Worm (Caenorhabditis elegans) whole organism, L4 larva: ENCODE data around the gene snt-1.
"Not testable (repeated sequence)": the region's sequence is repeated elsewhere in the genome, so short reads cannot be mapped to it uniquely, and the experiment has no call there.

Experiments
- R02D3.7 ChIP-seq: fragments of 150-350 bp; sonication (generic microtip); optimal IDR thresholded peaks from 3 replicates; lab custom pipeline; 2014; ENCODE audit warnings: missing biosample characterization, missing genetic modification characterization
- T26A8.4 ChIP-seq: fragments of 200-800 bp; sonication (Bioruptor generic); IDR thresholded peaks from 2 replicates; pipeline ENCODE4 v1.3.6; 2022; ENCODE audit warnings: missing genetic modification characterization, missing compliant biosample characterization
- Y105C5A.15 ChIP-seq: fragments of 200-800 bp; sonication (Bioruptor generic); IDR thresholded peaks from 2 replicates; pipeline ENCODE4 v1.3.6; 2022; ENCODE audit warnings: missing genetic modification characterization, missing compliant biosample characterization
- aly-2 ChIP-seq: sonication (generic microtip); optimal IDR thresholded peaks from 2 replicates; lab custom pipeline; 2018; ENCODE audit warnings: missing biosample characterization, missing genetic modification characterization
- arid-1 ChIP-seq: fragments of 200-800 bp; sonication (Bioruptor generic); conservative IDR thresholded peaks from 2 replicates; pipeline ENCODE4 v1.3.6; 2022; ENCODE audit warnings: missing genetic modification reagents, missing genetic modification characterization, missing compliant biosample characterization
- attf-4 ChIP-seq: sonication (generic microtip); optimal IDR thresholded peaks from 3 replicates; lab custom pipeline; 2017; ENCODE audit warnings: missing biosample characterization, missing genetic modification characterization
- ceh-28 ChIP-seq: fragments of 150-350 bp; optimal IDR thresholded peaks from 2 replicates; lab custom pipeline; 2014; ENCODE audit warnings: missing biosample characterization, missing genetic modification reagents, missing genetic modification characterization
- ceh-32 ChIP-seq: sonication (generic microtip); optimal IDR thresholded peaks from 2 replicates; lab custom pipeline; 2016; ENCODE audit warnings: mild to moderate bottlenecking, missing genetic modification characterization, missing compliant biosample characterization; ENCODE audit not compliant: poor library complexity
- ctbp-1 ChIP-seq: fragments of 200-800 bp; sonication (Bioruptor generic); IDR thresholded peaks from 2 replicates; pipeline ENCODE4 v1.3.6; 2022; ENCODE audit warnings: missing genetic modification reagents, missing genetic modification characterization, missing compliant biosample characterization
- daf-12 ChIP-seq: fragments of 150-350 bp; optimal IDR thresholded peaks from 2 replicates; lab custom pipeline; 2014; ENCODE audit warnings: missing biosample characterization, missing genetic modification reagents, missing genetic modification characterization
- daf-16 ChIP-seq, 3 experiments: sonication (generic microtip); optimal IDR thresholded peaks; 2 replicates each; lab custom pipeline; 2016 to 2017; ENCODE audit warnings: missing genetic modification characterization in 3 of 3, missing genetic modification reagents in 3 of 3, mild to moderate bottlenecking in 2 of 3, missing compliant biosample characterization in 2 of 3, missing biosample characterization in 1 of 3, moderate library complexity in 1 of 3
- daf-19 ChIP-seq: fragments of 200-800 bp; sonication (Bioruptor generic); conservative IDR thresholded peaks from 2 replicates; pipeline ENCODE4 v1.3.6; 2022; ENCODE audit warnings: missing genetic modification characterization, missing compliant biosample characterization
- dmd-6 ChIP-seq: fragments of 200-800 bp; sonication (Bioruptor generic); IDR thresholded peaks from 2 replicates; pipeline ENCODE4 v1.3.6; 2022; ENCODE audit warnings: missing genetic modification reagents, missing genetic modification characterization, missing compliant biosample characterization
- dmd-8 ChIP-seq: fragments of 200-800 bp; sonication (Bioruptor generic); IDR thresholded peaks from 2 replicates; pipeline ENCODE4 v1.3.6; 2022; ENCODE audit warnings: missing genetic modification characterization, missing compliant biosample characterization
- egl-27 ChIP-seq: sonication (generic microtip); optimal IDR thresholded peaks from 3 replicates; lab custom pipeline; 2017; ENCODE audit warnings: missing biosample characterization, missing genetic modification reagents, missing genetic modification characterization
- gei-8 ChIP-seq: fragments of 200-800 bp; sonication (Bioruptor generic); optimal IDR thresholded peaks from 2 replicates; lab custom pipeline; 2018; ENCODE audit warnings: mild to moderate bottlenecking, missing genetic modification characterization, missing compliant biosample characterization
- hlh-11 ChIP-seq: fragments of 200-800 bp; sonication (Bioruptor generic); optimal IDR thresholded peaks from 2 replicates; lab custom pipeline; 2018; ENCODE audit warnings: mild to moderate bottlenecking, missing genetic modification characterization, missing compliant biosample characterization
- hlh-30 ChIP-seq: sonication (generic microtip); optimal IDR thresholded peaks from 2 replicates; lab custom pipeline; 2017; ENCODE audit warnings: antibody characterized with exemption, mild to moderate bottlenecking, missing genetic modification characterization, missing compliant biosample characterization; ENCODE audit not compliant: insufficient read depth
- lin-29 ChIP-seq: fragments of 200-800 bp; sonication (Bioruptor generic); IDR thresholded peaks from 2 replicates; pipeline ENCODE4 v1.3.6; 2022; ENCODE audit warnings: missing genetic modification reagents, missing genetic modification characterization, missing compliant biosample characterization
- lsy-2 ChIP-seq, 2 experiments: fragments of 150-350 bp in 1 of 2; sonication (generic microtip) in 1 of 2; optimal IDR thresholded peaks; 2 replicates each; lab custom pipeline; 2014 to 2017; ENCODE audit warnings: missing biosample characterization in 2 of 2, missing genetic modification characterization in 2 of 2
- madf-5 ChIP-seq, 2 experiments: fragments of 200-800 bp; sonication (Bioruptor generic); IDR thresholded peaks; 2 replicates each; pipeline ENCODE4 v1.3.6; 2022; ENCODE audit warnings: missing compliant biosample characterization in 2 of 2, missing genetic modification characterization in 2 of 2
- madf-9 ChIP-seq: fragments of 200-800 bp; sonication (Bioruptor generic); conservative IDR thresholded peaks from 2 replicates; pipeline ENCODE4 v1.3.6; 2022; ENCODE audit warnings: missing genetic modification reagents, missing genetic modification characterization, missing compliant biosample characterization
- mdl-1 ChIP-seq, 2 experiments: fragments of 150-350 bp in 1 of 2; sonication (generic microtip) in 1 of 2; optimal IDR thresholded peaks; 2 replicates each; lab custom pipeline; 2014 to 2017; ENCODE audit warnings: missing biosample characterization in 2 of 2, missing genetic modification characterization in 2 of 2
- mep-1 ChIP-seq: fragments of 150-350 bp; sonication (generic microtip); optimal IDR thresholded peaks from 3 replicates; lab custom pipeline; 2014; ENCODE audit warnings: missing biosample characterization, missing genetic modification characterization
- mes-2 ChIP-seq: sonication (generic microtip); optimal IDR thresholded peaks from 2 replicates; lab custom pipeline; 2016; ENCODE audit warnings: missing genotype, mild to moderate bottlenecking, missing genetic modification characterization, missing compliant biosample characterization; ENCODE audit not compliant: poor library complexity, severe bottlenecking
- mxl-3 ChIP-seq: fragments of 200-800 bp; sonication (Bioruptor generic); optimal IDR thresholded peaks from 2 replicates; lab custom pipeline; 2018; ENCODE audit warnings: mild to moderate bottlenecking, missing genetic modification characterization, missing compliant biosample characterization
- nhr-28 ChIP-seq: fragments of 150-350 bp; optimal IDR thresholded peaks from 2 replicates; lab custom pipeline; 2014; ENCODE audit warnings: missing biosample characterization, missing genetic modification characterization
- nhr-42 ChIP-seq: fragments of 200-800 bp; sonication (Bioruptor generic); IDR thresholded peaks from 2 replicates; pipeline ENCODE4 v1.3.6; 2022; ENCODE audit warnings: missing genetic modification characterization, missing compliant biosample characterization
- nhr-6 ChIP-seq: fragments of 150-350 bp; optimal IDR thresholded peaks from 2 replicates; lab custom pipeline; 2014; ENCODE audit warnings: missing biosample characterization, missing genetic modification characterization
- nhr-77 ChIP-seq: fragments of 150-350 bp; optimal IDR thresholded peaks from 2 replicates; lab custom pipeline; 2014; ENCODE audit warnings: missing biosample characterization, missing genetic modification characterization
- pha-4 ChIP-seq, 2 experiments: fragments of 150-350 bp in 1 of 2; fragments of 200-800 bp in 1 of 2; sonication (Bioruptor generic) in 1 of 2; IDR thresholded peaks in 1 of 2; optimal IDR thresholded peaks in 1 of 2; 2 replicates each; pipeline versions ENCODE4 v1.3.6 to Lab custom; 2014 to 2022; ENCODE audit warnings: missing genetic modification characterization in 2 of 2, missing genetic modification reagents in 2 of 2, missing biosample characterization in 1 of 2, missing compliant biosample characterization in 1 of 2
- php-3 ChIP-seq: fragments of 200-800 bp; sonication (Bioruptor generic); IDR thresholded peaks from 2 replicates; pipeline ENCODE4 v1.3.6; 2022; ENCODE audit warnings: missing genetic modification reagents, missing genetic modification characterization, missing compliant biosample characterization
- pqm-1 ChIP-seq: sonication (generic microtip); optimal IDR thresholded peaks from 2 replicates; lab custom pipeline; 2017; ENCODE audit warnings: missing biosample characterization, missing genetic modification characterization
- rbr-2 ChIP-seq: sonication (generic microtip); optimal IDR thresholded peaks from 2 replicates; lab custom pipeline; 2016; ENCODE audit warnings: missing genotype, missing genetic modification characterization, missing compliant biosample characterization
- saeg-2 ChIP-seq: fragments of 200-800 bp; sonication (Bioruptor generic); IDR thresholded peaks from 2 replicates; pipeline ENCODE4 v1.3.6; 2022; ENCODE audit warnings: missing genetic modification reagents, missing genetic modification characterization, missing compliant biosample characterization
- sdz-12 ChIP-seq: fragments of 200-800 bp; sonication (Bioruptor generic); optimal IDR thresholded peaks from 2 replicates; lab custom pipeline; 2018; ENCODE audit warnings: mild to moderate bottlenecking, missing genetic modification characterization, missing compliant biosample characterization
- snpc-1.2 ChIP-seq: fragments of 200-800 bp; sonication (Bioruptor generic); IDR thresholded peaks from 2 replicates; pipeline ENCODE4 v1.3.6; 2022; ENCODE audit warnings: missing genetic modification reagents, missing genetic modification characterization, missing compliant biosample characterization
- snpc-4 ChIP-seq: fragments of 150-350 bp; optimal IDR thresholded peaks from 2 replicates; lab custom pipeline; 2014; ENCODE audit warnings: missing biosample characterization, missing genetic modification characterization
- tag-97 ChIP-seq: fragments of 200-800 bp; sonication (Bioruptor generic); IDR thresholded peaks from 2 replicates; pipeline ENCODE4 v1.3.6; 2022; ENCODE audit warnings: missing genetic modification characterization, missing compliant biosample characterization
- unc-39 ChIP-seq: sonication (generic microtip); optimal IDR thresholded peaks from 2 replicates; lab custom pipeline; 2017; ENCODE audit warnings: missing biosample characterization, missing genetic modification characterization
- vab-7 ChIP-seq: fragments of 200-800 bp; sonication (Bioruptor generic); IDR thresholded peaks from 2 replicates; pipeline ENCODE4 v1.3.6; 2022; ENCODE audit warnings: missing genetic modification reagents, missing genetic modification characterization, missing compliant biosample characterization
- zag-1 ChIP-seq: fragments of 150-350 bp; optimal IDR thresholded peaks from 2 replicates; lab custom pipeline; 2014; ENCODE audit warnings: missing biosample characterization, missing genetic modification characterization
- zfp-2 ChIP-seq: sonication (generic microtip); optimal IDR thresholded peaks from 2 replicates; lab custom pipeline; 2016; ENCODE audit warnings: mild to moderate bottlenecking, missing genetic modification characterization, missing compliant biosample characterization
- zip-11 ChIP-seq: fragments of 200-800 bp; sonication (Bioruptor generic); IDR thresholded peaks from 2 replicates; pipeline ENCODE4 v1.3.6; 2022; ENCODE audit warnings: missing genetic modification characterization, missing compliant biosample characterization
- ztf-7 ChIP-seq: fragments of 150-350 bp; optimal IDR thresholded peaks from 2 replicates; lab custom pipeline; 2014; ENCODE audit warnings: missing biosample characterization, missing genetic modification characterization

Gene snt-1

DNA sequence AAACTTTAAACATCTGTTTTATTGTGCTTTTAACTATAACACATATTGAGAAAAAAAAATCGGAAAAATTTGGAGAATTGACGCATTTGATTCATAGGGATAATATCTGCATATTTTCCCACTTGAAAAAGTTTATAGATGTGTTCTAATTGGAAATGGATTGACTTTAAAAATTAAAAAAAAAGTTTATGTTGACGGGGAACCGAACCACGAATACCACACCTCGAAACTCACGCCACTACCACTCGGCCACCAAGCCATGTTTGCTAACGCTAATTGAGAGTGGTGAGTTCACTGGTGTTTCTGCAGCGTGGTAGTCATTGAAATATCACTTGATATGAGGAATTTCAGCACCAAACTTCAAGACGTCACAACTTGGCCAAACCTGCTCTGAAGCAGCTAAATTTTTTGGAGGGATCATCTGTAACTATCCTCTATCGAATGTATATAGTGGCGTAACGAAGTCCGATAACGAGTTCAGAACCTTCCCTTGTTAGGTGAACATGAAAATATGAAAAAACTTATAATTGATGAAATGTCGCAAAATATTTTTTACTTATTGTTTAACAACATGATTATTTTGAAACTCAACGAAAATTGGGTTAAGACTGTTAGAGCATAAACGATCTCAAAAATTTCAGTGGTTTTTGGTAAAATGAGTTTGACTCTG, 12.9 kb upstream of the snt-1 start:
- TF ChIP-seq ctbp-1 (GFP tag; lab: Robert Waterston, UW) (peak; percentile 40; the same call in 1 of the 2 replicates), T26A8.4 (GFP tag; lab: Robert Waterston, UW) (peak; percentile 28; the same call in 1 of the 2 replicates), pha-4 (GFP tag; IDR thresholded peaks at IDR 0.05; lab: Robert Waterston, UW) (0 out of 2 replicates have a peak, but pooled peaks have one; percentile 22), vab-7 (GFP tag; lab: Robert Waterston, UW) (peak; percentile 59), dmd-6 (GFP tag; lab: Robert Waterston, UW) (0 out of 2 replicates have a peak, but pooled peaks have one; percentile 8), dmd-8 (GFP tag; lab: Robert Waterston, UW) (0 out of 2 replicates have a peak, but pooled peaks have one; percentile 37)
- TF ChIP-seq pha-4 (tag; optimal IDR thresholded peaks at IDR 0.05; lab: Kevin White, UChicago), result not testable (repeated sequence)

DNA sequence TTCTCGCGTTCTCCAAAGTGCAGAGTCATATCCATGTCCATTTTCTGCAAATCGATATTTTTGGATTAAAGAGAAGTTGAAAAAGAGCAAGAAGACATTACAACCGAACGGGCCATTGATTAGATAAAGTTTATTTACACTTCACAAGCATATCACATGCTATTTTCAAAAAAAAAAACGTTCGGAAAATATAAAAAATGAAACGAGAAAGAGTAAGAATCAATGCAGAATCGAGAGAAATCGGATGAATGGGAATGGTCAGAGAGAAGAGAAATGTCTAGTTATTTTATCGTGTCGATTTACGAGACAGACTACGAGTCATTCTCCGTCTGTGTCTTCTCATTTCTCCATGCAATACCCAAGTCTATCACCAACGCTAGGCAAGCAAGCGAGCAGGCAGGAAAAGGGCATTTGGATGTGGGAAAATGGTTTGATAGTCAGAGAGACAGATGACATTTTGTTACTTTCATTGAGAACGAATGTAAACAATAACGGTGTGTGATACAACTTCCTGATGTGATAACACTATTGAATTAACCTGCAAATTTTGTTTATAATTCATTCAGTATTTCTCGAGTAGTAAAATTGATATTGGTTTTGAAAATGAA, 10.6 kb upstream of the snt-1 start, which contains the start of gene F31E8.4:
Gene F31E8.4, minus strand, starts transcription at position 51 of the 608 bp plus-strand sequence.
- TF ChIP-seq attf-4 (tag; lab: Kevin White, UChicago) (no peak), snpc-1.2 (GFP tag; lab: Robert Waterston, UW) (no peak), pqm-1 (peak; percentile 81), dmd-6 (GFP tag; lab: Robert Waterston, UW) (peak; percentile 52), mep-1 (tag; lab: Kevin White, UChicago) (no peak), saeg-2 (no peak), rbr-2 (tag; lab: Kevin White, UChicago) (no peak), hlh-11 (tag; lab: Kevin White, UChicago) (peak; percentile 61), arid-1 (GFP tag; lab: Robert Waterston, UW) (no peak), snpc-4 (tag; lab: Kevin White, UChicago) (no peak), nhr-6 (tag; lab: Kevin White, UChicago) (peak; percentile 1), madf-5 (GFP tag; IDR thresholded peaks at IDR 0.05; lab: Robert Waterston, UW) (no peak), daf-16 (GFP tag; optimal IDR thresholded peaks at IDR 0.05; lab: Kevin White, UChicago) (no peak), daf-16 (tag; optimal IDR thresholded peaks at IDR 0.05; lab: Kevin White, UChicago) (peak; percentile 85), php-3 (peak; percentile 49; the same call in 1 of the 2 replicates), lsy-2 (tag; optimal IDR thresholded peaks at IDR 0.05; lab: Kevin White, UChicago) (no peak), egl-27 (tag; lab: Kevin White, UChicago) (no peak), sdz-12 (GFP tag; lab: Kevin White, UChicago) (no peak), zip-11 (no peak), pha-4 (GFP tag; IDR thresholded peaks at IDR 0.05; lab: Robert Waterston, UW) (no peak), pha-4 (tag; optimal IDR thresholded peaks at IDR 0.05; lab: Kevin White, UChicago) (no peak), mes-2 (tag; lab: Kevin White, UChicago) (peak; percentile 42), unc-39 (tag; lab: Kevin White, UChicago) (no peak), daf-12 (tag; lab: Kevin White, UChicago) (no peak), nhr-77 (tag; lab: Kevin White, UChicago) (peak; percentile 53), lin-29 (GFP tag; lab: Robert Waterston, UW) (no peak), mxl-3 (GFP tag; lab: Kevin White, UChicago) (no peak), tag-97 (GFP tag; lab: Robert Waterston, UW) (no peak), ztf-7 (tag; lab: Kevin White, UChicago) (no peak), mdl-1 (tag; optimal IDR thresholded peaks at IDR 0.05; lab: Kevin White, UChicago) (peak in 1 of 2 experiments; percentile 15), zag-1 (tag; lab: Kevin White, UChicago) (no peak), Y105C5A.15 (GFP tag; lab: Robert Waterston, UW) (no peak), zfp-2 (tag; lab: Kevin White, UChicago) (no peak), nhr-42 (GFP tag; lab: Robert Waterston, UW) (no peak), madf-9 (GFP tag; lab: Robert Waterston, UW) (no peak), daf-19 (GFP tag; lab: Robert Waterston, UW) (no peak), ctbp-1 (GFP tag; lab: Robert Waterston, UW) (no peak), hlh-30 (tag; lab: Kevin White, UChicago) (peak; percentile 24), gei-8 (GFP tag; lab: Kevin White, UChicago) (no peak), R02D3.7 (tag; lab: Kevin White, UChicago) (peak; percentile 34), nhr-28 (tag; lab: Kevin White, UChicago) (peak; percentile 88), aly-2 (tag; lab: Kevin White, UChicago) (no peak), ceh-28 (tag; lab: Kevin White, UChicago) (no peak), ceh-32 (tag; lab: Kevin White, UChicago) (no peak)
